ENCODE assay signal across 3 fruit fly cellular contexts in the genomic region with DNA sequence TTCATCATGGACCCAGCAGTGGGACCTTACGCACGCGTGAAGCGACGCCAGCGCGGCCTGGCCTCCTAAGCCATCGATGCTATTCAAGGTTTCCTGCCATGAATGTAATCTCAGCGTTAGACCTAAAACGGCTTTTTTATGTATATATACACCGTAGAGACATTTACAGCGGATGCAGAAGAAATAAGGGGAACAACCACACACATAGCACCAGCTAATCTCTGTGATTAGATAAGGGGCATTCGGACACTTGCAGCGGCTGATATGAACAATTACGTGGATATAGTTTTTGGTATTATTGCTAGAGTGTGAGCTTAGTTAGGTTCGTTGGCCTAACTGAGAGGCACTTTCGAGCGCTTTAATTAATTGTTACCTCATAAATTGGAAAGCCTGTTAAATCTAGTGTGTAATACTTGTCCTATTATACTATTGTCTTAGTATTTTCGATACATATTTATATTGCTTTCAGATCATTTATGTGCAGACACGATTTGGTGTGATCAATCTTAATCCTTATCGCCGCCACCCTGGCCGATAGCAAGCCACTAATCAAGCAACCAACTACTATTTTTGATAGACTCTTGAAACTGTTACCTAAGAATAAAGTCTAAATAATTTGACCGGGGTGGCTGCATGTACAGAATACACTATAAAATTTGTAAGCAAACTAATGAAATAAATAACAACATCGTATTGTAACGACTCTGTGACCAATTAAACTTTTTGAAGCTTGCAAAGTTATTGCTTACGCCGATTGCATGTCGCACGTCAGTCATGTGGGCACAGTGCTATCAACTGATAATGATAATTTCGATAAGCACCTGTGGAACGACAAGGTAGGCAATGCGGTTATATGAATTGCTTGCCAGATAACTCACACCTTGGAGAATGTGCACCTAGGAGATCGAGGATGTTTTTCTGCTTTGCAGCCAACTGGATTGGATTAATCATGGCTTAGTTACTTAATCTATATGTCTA.
TF ChIP-seq lines count a peak whose summit lies in the region.

No protein-coding gene starts in this region.

- TF ChIP-seq CTCF in whole organism, embryonic (GFP tag; optimal IDR thresholded peaks at IDR 0.05; lab: Kevin White, UChicago) = no peak

TF ChIP-seq in whole organism, embryonic, 481 proteins besides CTCF, POLR2A, EP300 and RAD21 (continues in another document):
- TF ChIP-seq CG16863 (GFP tag; optimal IDR thresholded peaks at IDR 0.05; lab: Kevin White, UChicago) (no peak), CG11504 (tag; optimal IDR thresholded peaks at IDR 0.05; lab: Kevin White, UChicago) (no peak), mirr (GFP tag; optimal IDR thresholded peaks at IDR 0.05; lab: Kevin White, UChicago) (peak; percentile 37), Drgx (GFP tag; IDR thresholded peaks at IDR 0.05; lab: Robert Waterston, UW) (no peak), CG10979 (tag; optimal IDR thresholded peaks at IDR 0.05; lab: Kevin White, UChicago) (no peak), GATAe (GFP tag; conservative IDR thresholded peaks at IDR 0.05; lab: Robert Waterston, UW) (peak; percentile 64; the same call in 1 of the 2 replicates), Ssrp (tag; optimal IDR thresholded peaks at IDR 0.05; lab: Kevin White, UChicago) (no peak), HHEX (GFP tag; optimal IDR thresholded peaks at IDR 0.05; lab: Kevin White, UChicago) (no peak), tup (GFP tag; optimal IDR thresholded peaks at IDR 0.05; lab: Kevin White, UChicago) (no peak), CG10431 (GFP tag; optimal IDR thresholded peaks at IDR 0.05; lab: Kevin White, UChicago) (no peak), Aef1 (GFP tag; IDR thresholded peaks at IDR 0.05; lab: Robert Waterston, UW) (no peak), CG2116 (GFP tag; optimal IDR thresholded peaks at IDR 0.05; lab: Kevin White, UChicago) (no peak), CG15011 (GFP tag; optimal IDR thresholded peaks at IDR 0.05; lab: Kevin White, UChicago) (no peak), CG6791 (GFP tag; IDR thresholded peaks at IDR 0.05; lab: Robert Waterston, UW; ENCODE audit: partially characterized antibody) (no peak), CG7839 (tag; optimal IDR thresholded peaks at IDR 0.05; lab: Kevin White, UChicago) (no peak), emc (GFP tag; optimal IDR thresholded peaks at IDR 0.05; lab: Kevin White, UChicago) (no peak), Dref (GFP tag; IDR thresholded peaks at IDR 0.05; lab: Robert Waterston, UW) (no peak), BEAF-32 (GFP tag; optimal IDR thresholded peaks at IDR 0.05; lab: Kevin White, UChicago) (no peak), ci (GFP tag; IDR thresholded peaks at IDR 0.05; lab: Robert Waterston, UW) (0 out of 3 replicates have a peak, but pooled peaks have one; percentile 21), CG12155 (GFP tag; optimal IDR thresholded peaks at IDR 0.05; lab: Kevin White, UChicago) (no peak), crp (GFP tag; optimal IDR thresholded peaks at IDR 0.05; lab: Kevin White, UChicago) (no peak), CG4404 (GFP tag; IDR thresholded peaks at IDR 0.05; lab: Robert Waterston, UW) (no peak), al (GFP tag; IDR thresholded peaks at IDR 0.05; lab: Robert Waterston, UW) (no peak), sens-2 (GFP tag; IDR thresholded peaks at IDR 0.05; lab: Robert Waterston, UW) (0 out of 2 replicates have a peak, but pooled peaks have one; percentile 37), grau (tag; optimal IDR thresholded peaks at IDR 0.05; lab: Kevin White, UChicago) (no peak), Pdp1 (GFP tag; optimal IDR thresholded peaks at IDR 0.05; lab: Kevin White, UChicago) (peak in 1 of 2 experiments; percentile 68)

TF ChIP-seq in whole organism, prepupa, 60 proteins besides CTCF, POLR2A, EP300 and RAD21:
- TF ChIP-seq vri (GFP tag; optimal IDR thresholded peaks at IDR 0.05; lab: Kevin White, UChicago) (peak; percentile 39), CG6276 (GFP tag; optimal IDR thresholded peaks at IDR 0.05; lab: Kevin White, UChicago) (no peak), Eip78C (GFP tag; lab: Kevin White, UChicago) (no peak)
TF ChIP-seq in whole organism, prepupa: peak in this region for 1.

TF ChIP-seq in whole organism, wandering third instar larva, 38 proteins besides CTCF, POLR2A, EP300 and RAD21:
- TF ChIP-seq h (GFP tag; optimal IDR thresholded peaks at IDR 0.05; lab: Kevin White, UChicago) = peak; percentile 39
- no peak for TF ChIP-seq usp (GFP tag; optimal IDR thresholded peaks at IDR 0.05; lab: Kevin White, UChicago)
- TF ChIP-seq sage (GFP tag; optimal IDR thresholded peaks at IDR 0.05; lab: Kevin White, UChicago) = no peak
- no peak for TF ChIP-seq Rel (GFP tag; optimal IDR thresholded peaks at IDR 0.05; lab: Kevin White, UChicago)
- peak; percentile 93 for TF ChIP-seq Rel (tag; optimal IDR thresholded peaks at IDR 0.05; lab: Kevin White, UChicago)
